Worm (Caenorhabditis elegans) whole organism, L3 larva: ENCODE measurements around the gene srw-120.

Source experiments
- R02D3.7 ChIP-seq: fragments of 150-350 bp; optimal IDR thresholded peaks from 2 replicates; lab custom pipeline; 2014; ENCODE audit warnings: missing biosample characterization, missing genetic modification characterization
- ZK546.5 ChIP-seq: sonication (generic microtip); optimal IDR thresholded peaks from 2 replicates; lab custom pipeline; 2017; ENCODE audit warnings: missing biosample characterization, missing genetic modification characterization
- aly-2 ChIP-seq: fragments of 150-350 bp; optimal IDR thresholded peaks from 2 replicates; lab custom pipeline; 2014; ENCODE audit warnings: missing biosample characterization, missing genetic modification characterization
- ama-1 ChIP-seq: fragments of 150-350 bp; optimal IDR thresholded peaks from 2 replicates; lab custom pipeline; 2018
- ceh-16 ChIP-seq: sonication (generic microtip); optimal IDR thresholded peaks from 2 replicates; lab custom pipeline; 2017; ENCODE audit warnings: missing biosample characterization, missing genetic modification characterization
- ceh-82 ChIP-seq: fragments of 150-350 bp; optimal IDR thresholded peaks from 2 replicates; lab custom pipeline; 2014; ENCODE audit warnings: missing biosample characterization, missing genetic modification characterization
- daf-12 ChIP-seq: fragments of 150-350 bp; optimal IDR thresholded peaks from 2 replicates; lab custom pipeline; 2014; ENCODE audit warnings: missing biosample characterization, missing genetic modification reagents, missing genetic modification characterization
- egl-27 ChIP-seq: sonication (generic microtip); optimal IDR thresholded peaks from 4 replicates; lab custom pipeline; 2017; ENCODE audit warnings: missing biosample characterization, missing genetic modification reagents, missing genetic modification characterization
- egl-5 ChIP-seq: fragments of 150-350 bp; optimal IDR thresholded peaks from 2 replicates; lab custom pipeline; 2017; ENCODE audit warnings: missing biosample characterization, missing genetic modification reagents, missing genetic modification characterization, inconsistent platforms
- elt-2 ChIP-seq: sonication (generic microtip); optimal IDR thresholded peaks from 2 replicates; lab custom pipeline; 2016; ENCODE audit warnings: missing genetic modification reagents, mild to moderate bottlenecking, missing genetic modification characterization, missing compliant biosample characterization
- elt-3 ChIP-seq, 3 experiments: fragments of 150-350 bp in 1 of 3; sonication (generic microtip) in 2 of 3; optimal IDR thresholded peaks; 2 replicates in 2 of 3; 4 replicates in 1 of 3; lab custom pipeline; 2014 to 2017; ENCODE audit warnings: missing biosample characterization in 3 of 3, missing genetic modification characterization in 3 of 3
- eor-1 ChIP-seq, 2 experiments: fragments of 150-350 bp; optimal IDR thresholded peaks; 2 replicates each; lab custom pipeline; 2014 to 2018; ENCODE audit warnings: missing biosample characterization in 2 of 2, missing genetic modification characterization in 2 of 2
- fkh-10 ChIP-seq: sonication (generic microtip); optimal IDR thresholded peaks from 2 replicates; lab custom pipeline; 2017; ENCODE audit warnings: missing biosample characterization, missing genetic modification reagents, missing genetic modification characterization
- fkh-2 ChIP-seq: fragments of 150-350 bp; optimal IDR thresholded peaks from 2 replicates; lab custom pipeline; 2014; ENCODE audit warnings: missing biosample characterization, missing genetic modification reagents, missing genetic modification characterization
- fos-1 ChIP-seq: fragments of 150-350 bp; optimal IDR thresholded peaks from 2 replicates; lab custom pipeline; 2014; ENCODE audit warnings: missing biosample characterization, missing genetic modification characterization
- hmg-11 ChIP-seq: sonication (generic microtip); optimal IDR thresholded peaks from 2 replicates; lab custom pipeline; 2016; ENCODE audit warnings: missing genetic modification characterization, missing compliant biosample characterization
- jun-1 ChIP-seq: fragments of 150-350 bp; optimal IDR thresholded peaks from 2 replicates; lab custom pipeline; 2014; ENCODE audit warnings: missing biosample characterization, missing genetic modification reagents, missing genetic modification characterization
- lsy-12 ChIP-seq: sonication (generic microtip); optimal IDR thresholded peaks from 2 replicates; lab custom pipeline; 2016; ENCODE audit warnings: mild to moderate bottlenecking, missing genetic modification characterization, missing compliant biosample characterization
- mdl-1 ChIP-seq: fragments of 150-350 bp; optimal IDR thresholded peaks from 2 replicates; lab custom pipeline; 2014; ENCODE audit warnings: missing biosample characterization, missing genetic modification characterization
- mml-1 ChIP-seq: fragments of 150-350 bp; sonication (generic microtip); optimal IDR thresholded peaks from 3 replicates; lab custom pipeline; 2014; ENCODE audit warnings: missing biosample characterization, missing genetic modification characterization
- nhr-11 ChIP-seq: fragments of 150-350 bp; optimal IDR thresholded peaks from 2 replicates; lab custom pipeline; 2014; ENCODE audit warnings: missing biosample characterization, missing genetic modification characterization
- nhr-12 ChIP-seq: fragments of 150-350 bp; optimal IDR thresholded peaks from 2 replicates; lab custom pipeline; 2014; ENCODE audit warnings: missing biosample characterization, missing genetic modification characterization
- nhr-23 ChIP-seq: fragments of 150-350 bp; optimal IDR thresholded peaks from 2 replicates; lab custom pipeline; 2014; ENCODE audit warnings: missing biosample characterization, missing genetic modification reagents, missing genetic modification characterization
- nhr-237 ChIP-seq: fragments of 150-350 bp; optimal IDR thresholded peaks from 2 replicates; lab custom pipeline; 2014; ENCODE audit warnings: missing biosample characterization, missing genetic modification characterization
- nhr-25 ChIP-seq: sonication (generic microtip); optimal IDR thresholded peaks from 2 replicates; lab custom pipeline; 2017; ENCODE audit warnings: missing biosample characterization, missing genetic modification characterization
- nhr-28 ChIP-seq: fragments of 150-350 bp; optimal IDR thresholded peaks from 2 replicates; lab custom pipeline; 2014; ENCODE audit warnings: missing biosample characterization, missing genetic modification characterization
- nhr-43 ChIP-seq: sonication (generic microtip); optimal IDR thresholded peaks from 2 replicates; lab custom pipeline; 2016; ENCODE audit warnings: mild to moderate bottlenecking, missing genetic modification characterization, missing compliant biosample characterization; ENCODE audit not compliant: poor library complexity, severe bottlenecking
- nhr-67 ChIP-seq: fragments of 150-350 bp; optimal IDR thresholded peaks from 2 replicates; lab custom pipeline; 2014; ENCODE audit warnings: missing biosample characterization, missing genetic modification characterization
- nhr-76 ChIP-seq: fragments of 150-350 bp; sonication (generic microtip); optimal IDR thresholded peaks from 5 replicates; lab custom pipeline; 2014; ENCODE audit warnings: missing biosample characterization, missing genetic modification characterization
- nhr-77 ChIP-seq: fragments of 150-350 bp; optimal IDR thresholded peaks from 2 replicates; lab custom pipeline; 2014; ENCODE audit warnings: missing biosample characterization, missing genetic modification characterization
- pha-4 ChIP-seq: fragments of 150-350 bp; optimal IDR thresholded peaks from 2 replicates; lab custom pipeline; 2014; ENCODE audit warnings: missing biosample characterization, missing genetic modification reagents, missing genetic modification characterization
- sea-2 ChIP-seq: fragments of 150-350 bp; sonication (generic microtip); optimal IDR thresholded peaks from 4 replicates; lab custom pipeline; 2014; ENCODE audit warnings: missing biosample characterization, missing genetic modification reagents, missing genetic modification characterization
- skn-1 ChIP-seq: fragments of 150-350 bp; optimal IDR thresholded peaks from 2 replicates; lab custom pipeline; 2014; ENCODE audit warnings: missing biosample characterization, missing genetic modification characterization
- snpc-4 ChIP-seq: fragments of 150-350 bp; optimal IDR thresholded peaks from 2 replicates; lab custom pipeline; 2014; ENCODE audit warnings: missing biosample characterization, missing genetic modification characterization
- tbx-2 ChIP-seq: sonication (generic microtip); optimal IDR thresholded peaks from 2 replicates; lab custom pipeline; 2016; ENCODE audit warnings: mild to moderate bottlenecking, missing genetic modification characterization, missing compliant biosample characterization
- unc-62 ChIP-seq: fragments of 150-350 bp; sonication (generic microtip); optimal IDR thresholded peaks from 4 replicates; lab custom pipeline; 2014; ENCODE audit warnings: missing biosample characterization, missing genetic modification reagents, missing genetic modification characterization
- zag-1 ChIP-seq: fragments of 150-350 bp; optimal IDR thresholded peaks from 2 replicates; lab custom pipeline; 2014; ENCODE audit warnings: missing biosample characterization, missing genetic modification characterization
- ztf-11 ChIP-seq: fragments of 150-350 bp; optimal IDR thresholded peaks from 2 replicates; lab custom pipeline; 2014; ENCODE audit warnings: missing biosample characterization, missing genetic modification characterization
- ztf-4 ChIP-seq: fragments of 150-350 bp; optimal IDR thresholded peaks from 2 replicates; lab custom pipeline; 2014; ENCODE audit warnings: missing biosample characterization, missing genetic modification characterization

The srw-120 gene

ce11 chrV:2996105-2996504 is at the start of gene srw-120:
Gene srw-120, minus strand, starts transcription at chrV:2996205.
- TF ChIP-seq nhr-23 (tag; lab: Kevin White, UChicago) (no peak), hmg-11 (tag; lab: Kevin White, UChicago) (no peak)

ce11 chrV:3044837-3045236 is 48.8 kb upstream of the srw-120 start, which contains the start of gene F59D6.1:
Gene F59D6.1, plus strand, starts transcription at chrV:3045137.
- TF ChIP-seq nhr-237 (tag; lab: Kevin White, UChicago) (no peak), lsy-12 (tag; lab: Kevin White, UChicago) (no peak), pha-4 (no peak), fos-1 (tag; lab: Kevin White, UChicago) (no peak), nhr-67 (no peak), egl-27 (no peak), eor-1 (tag; optimal IDR thresholded peaks at IDR 0.05; lab: Kevin White, UChicago) (no peak), R02D3.7 (no peak), elt-3 (tag; optimal IDR thresholded peaks at IDR 0.05; lab: Kevin White, UChicago) (no peak), nhr-76 (tag; lab: Kevin White, UChicago) (no peak), nhr-77 (no peak), nhr-28 (tag; lab: Kevin White, UChicago) (no peak), tbx-2 (tag; lab: Kevin White, UChicago) (no peak), jun-1 (tag; lab: Kevin White, UChicago) (no peak), fkh-2 (tag; lab: Kevin White, UChicago) (no peak), elt-2 (no peak), zag-1 (tag; lab: Kevin White, UChicago) (no peak), ztf-4 (tag; lab: Kevin White, UChicago) (no peak), sea-2 (no peak), nhr-43 (tag; lab: Kevin White, UChicago) (no peak)

ce11 chrV:3040930-3041329 is 44.9 kb upstream of the srw-120 start:
- TF ChIP-seq aly-2 (tag; lab: Kevin White, UChicago) (no peak), egl-5 (tag; lab: Kevin White, UChicago) (no peak), nhr-76 (tag; lab: Kevin White, UChicago) (no peak), mdl-1 (no peak), ama-1 (lab: Kevin White, UChicago) (no peak), zag-1 (tag; lab: Kevin White, UChicago) (no peak), ceh-82 (tag; lab: Kevin White, UChicago) (no peak), nhr-23 (tag; lab: Kevin White, UChicago) (no peak)

ce11 chrV:3039282-3039681 is 43.3 kb upstream of the srw-120 start, which contains the start of gene chpf-2:
Gene chpf-2, minus strand, starts transcription at chrV:3039382.
- no peak for TF ChIP-seq R02D3.7
- TF ChIP-seq mml-1: no peak
- TF ChIP-seq snpc-4 (tag; lab: Kevin White, UChicago): no peak
- TF ChIP-seq unc-62 (GFP tag; lab: Kevin White, UChicago): no peak
- TF ChIP-seq skn-1 (tag; lab: Kevin White, UChicago): no peak
- no peak for TF ChIP-seq ceh-82 (tag; lab: Kevin White, UChicago)
- no peak for TF ChIP-seq nhr-67
- TF ChIP-seq, all 47 proteins: peak for 0

- no peak for TF ChIP-seq fkh-10 (GFP tag; lab: Kevin White, UChicago)
- no peak for TF ChIP-seq nhr-77
- no peak for TF ChIP-seq mdl-1
- TF ChIP-seq nhr-25 (tag; lab: Kevin White, UChicago): no peak
- TF ChIP-seq hmg-11 (tag; lab: Kevin White, UChicago): no peak
- no peak for TF ChIP-seq lsy-12 (tag; lab: Kevin White, UChicago)
- TF ChIP-seq tbx-2 (tag; lab: Kevin White, UChicago): no peak
- no peak for TF ChIP-seq nhr-11 (tag; lab: Kevin White, UChicago)
- TF ChIP-seq ama-1 (lab: Kevin White, UChicago): no peak
These were observed 42.1 kb upstream of the srw-120 start for ce11 chrV:3038058-3038457.

ce11 chrV:3034236-3034635 is 38.2 kb upstream of the srw-120 start, which contains the start of gene srw-8:
Gene srw-8, minus strand, starts transcription at chrV:3034336.
- TF ChIP-seq ztf-4 (tag; lab: Kevin White, UChicago) (no peak), nhr-11 (tag; lab: Kevin White, UChicago) (no peak), nhr-28 (tag; lab: Kevin White, UChicago) (no peak), ceh-16 (tag; lab: Kevin White, UChicago) (no peak), nhr-77 (no peak), eor-1 (tag; optimal IDR thresholded peaks at IDR 0.05; lab: Kevin White, UChicago) (no peak), zag-1 (tag; lab: Kevin White, UChicago) (no peak), mml-1 (no peak), elt-3 (tag; optimal IDR thresholded peaks at IDR 0.05; lab: Kevin White, UChicago) (no peak), nhr-12 (no peak), ceh-82 (tag; lab: Kevin White, UChicago) (no peak), ztf-11 (tag; lab: Kevin White, UChicago) (no peak), egl-5 (tag; lab: Kevin White, UChicago) (no peak), ZK546.5 (tag; lab: Kevin White, UChicago) (no peak), tbx-2 (tag; lab: Kevin White, UChicago) (no peak), daf-12 (tag; lab: Kevin White, UChicago) (no peak), elt-2 (no peak), hmg-11 (tag; lab: Kevin White, UChicago) (no peak)
